Fruit fly (Drosophila melanogaster) whole organism, embryonic: ENCODE results near the gene alpha-Est7.

Experiments used
- Bdp1 ChIP-seq: fragments of 200-800 bp; sonication (Bioruptor generic); optimal IDR thresholded peaks from 3 replicates; lab custom pipeline; 2016; ENCODE audit warnings: missing biosample characterization, missing genetic modification characterization
- CG10209 ChIP-seq: fragments of 200-800 bp; sonication (Bioruptor generic); optimal IDR thresholded peaks from 3 replicates; lab custom pipeline; 2017; ENCODE audit warnings: missing biosample characterization, mild to moderate bottlenecking, missing genetic modification characterization, missing genetic modification reagents
- CG10274 ChIP-seq: fragments of 200-800 bp; sonication (Bioruptor generic); optimal IDR thresholded peaks from 3 replicates; lab custom pipeline; 2017; ENCODE audit warnings: missing biosample characterization, mild to moderate bottlenecking, missing genetic modification characterization
- CG10979 ChIP-seq: fragments of 200-800 bp; sonication (Bioruptor generic); optimal IDR thresholded peaks from 2 replicates; lab custom pipeline; 2018; ENCODE audit warnings: missing biosample characterization, mild to moderate bottlenecking, missing genetic modification characterization, moderate library complexity
- CG12659 ChIP-seq: fragments of 200-800 bp; sonication (Bioruptor generic); optimal IDR thresholded peaks from 3 replicates; lab custom pipeline; 2017; ENCODE audit warnings: mild to moderate bottlenecking, missing biosample characterization, missing genetic modification reagents, missing genetic modification characterization
- CG12769 ChIP-seq: fragments of 200-800 bp; sonication (Bioruptor generic); optimal IDR thresholded peaks from 2 replicates; lab custom pipeline; 2019; ENCODE audit warnings: missing biosample characterization, mild to moderate bottlenecking, missing genetic modification characterization, moderate library complexity
- CG13894 ChIP-seq: fragments of 200-800 bp; sonication (Bioruptor generic); optimal IDR thresholded peaks from 3 replicates; lab custom pipeline; 2018; ENCODE audit warnings: missing biosample characterization, mild to moderate bottlenecking, missing genetic modification characterization, moderate library complexity
- CG14050 ChIP-seq: fragments of 200-800 bp; sonication (Bioruptor generic); IDR thresholded peaks from 3 replicates; pipeline ENCODE4 v1.3.6; 2022; ENCODE audit warnings: missing biosample characterization, missing genetic modification characterization
- CG15011 ChIP-seq: fragments of 200-800 bp; sonication (Bioruptor generic); optimal IDR thresholded peaks from 3 replicates; lab custom pipeline; 2018; ENCODE audit warnings: missing biosample characterization, mild to moderate bottlenecking, missing genetic modification characterization
- CG1603 ChIP-seq: fragments of 200-800 bp; sonication (Bioruptor generic); optimal IDR thresholded peaks from 2 replicates; lab custom pipeline; 2019; ENCODE audit warnings: missing biosample characterization, mild to moderate bottlenecking, missing genetic modification characterization, moderate library complexity
- CG18262 ChIP-seq: fragments of 200-800 bp; optimal IDR thresholded peaks from 3 replicates; lab custom pipeline; 2019; ENCODE audit warnings: missing biosample characterization, mild to moderate bottlenecking, missing genetic modification characterization, moderate library complexity
- CG18599 ChIP-seq: fragments of 200-800 bp; sonication (Bioruptor generic); optimal IDR thresholded peaks from 3 replicates; lab custom pipeline; 2017; ENCODE audit warnings: missing biosample characterization, missing genetic modification characterization, mild to moderate bottlenecking, moderate library complexity, missing genetic modification reagents
- CG18764 ChIP-seq: fragments of 200-800 bp; sonication (Bioruptor generic); optimal IDR thresholded peaks from 3 replicates; lab custom pipeline; 2016; ENCODE audit warnings: missing biosample characterization, missing genetic modification characterization
- CG2889 ChIP-seq: fragments of 200-800 bp; sonication (Bioruptor generic); IDR thresholded peaks from 3 replicates; pipeline ENCODE4 v1.3.6; 2022; ENCODE audit warnings: missing biosample characterization, missing genetic modification characterization
- CG30020 ChIP-seq: fragments of 200-800 bp; optimal IDR thresholded peaks from 2 replicates; lab custom pipeline; 2019; ENCODE audit warnings: missing biosample characterization, mild to moderate bottlenecking, missing genetic modification characterization, moderate library complexity
- CG33213 ChIP-seq: fragments of 200-800 bp; sonication (Bioruptor generic); optimal IDR thresholded peaks from 3 replicates; lab custom pipeline; 2016; ENCODE audit warnings: missing biosample characterization, missing genetic modification characterization
- CG34224 ChIP-seq: fragments of 200-800 bp; sonication (Bioruptor generic); IDR thresholded peaks from 3 replicates; pipeline ENCODE4 v1.3.6; 2022; ENCODE audit warnings: missing biosample characterization, missing genetic modification characterization; ENCODE audit not compliant: partially characterized antibody
- CG3726 ChIP-seq: fragments of 200-800 bp; sonication (Bioruptor generic); IDR thresholded peaks from 3 replicates; pipeline ENCODE4, ENCODE4 v1.3.6; 2022; ENCODE audit warnings: missing biosample characterization, missing genetic modification characterization
- CG4424 ChIP-seq: fragments of 200-800 bp; sonication (Bioruptor generic); optimal IDR thresholded peaks from 3 replicates; lab custom pipeline; 2016; ENCODE audit warnings: missing biosample characterization, missing genetic modification characterization
- CG5245 ChIP-seq: fragments of 200-800 bp; sonication (Bioruptor generic); optimal IDR thresholded peaks from 3 replicates; lab custom pipeline; 2016; ENCODE audit warnings: missing biosample characterization, missing genetic modification characterization
- CG8478 ChIP-seq: fragments of >200 bp; optimal IDR thresholded peaks from 2 replicates; lab custom pipeline; 2018
- CG9609 ChIP-seq: fragments of 200-800 bp; sonication (Bioruptor generic); optimal IDR thresholded peaks from 3 replicates; lab custom pipeline; 2016; ENCODE audit warnings: missing biosample characterization, missing genetic modification characterization
- Chrac-16 ChIP-seq: fragments of 200-800 bp; sonication (Bioruptor generic); optimal IDR thresholded peaks from 3 replicates; lab custom pipeline; 2016; ENCODE audit warnings: missing biosample characterization, missing genetic modification characterization
- Dp ChIP-seq: fragments of 200-800 bp; sonication (Bioruptor generic); optimal IDR thresholded peaks from 2 replicates; lab custom pipeline; 2018; ENCODE audit warnings: missing biosample characterization, mild to moderate bottlenecking, missing genetic modification characterization, moderate library complexity
- Ets65A ChIP-seq: fragments of 200-800 bp; sonication (Bioruptor generic); peaks from one replicate; lab custom pipeline; 2016; ENCODE audit warnings: missing biosample characterization, missing genetic modification characterization
- H15 ChIP-seq: fragments of 200-800 bp; sonication (Bioruptor generic); IDR thresholded peaks from 3 replicates; pipeline ENCODE4 v1.3.6; 2022; ENCODE audit warnings: missing biosample characterization, missing genetic modification characterization
- HLH54F ChIP-seq: fragments of 200-800 bp; sonication (Bioruptor generic); optimal IDR thresholded peaks from 3 replicates; lab custom pipeline; 2016; ENCODE audit warnings: missing biosample characterization, missing genetic modification characterization
- Hey ChIP-seq: fragments of 200-800 bp; sonication (Bioruptor generic); optimal IDR thresholded peaks from 3 replicates; lab custom pipeline; 2018; ENCODE audit warnings: missing biosample characterization, mild to moderate bottlenecking, missing genetic modification characterization
- HmgZ ChIP-seq: fragments of 200-800 bp; sonication (Bioruptor generic); optimal IDR thresholded peaks from 2 replicates; lab custom pipeline; 2018; ENCODE audit warnings: missing biosample characterization, mild to moderate bottlenecking, missing genetic modification characterization
- Hmr ChIP-seq: fragments of 200-800 bp; sonication (Bioruptor generic); optimal IDR thresholded peaks from 3 replicates; lab custom pipeline; 2017; ENCODE audit warnings: mild to moderate bottlenecking, missing biosample characterization, missing genetic modification reagents, missing genetic modification characterization
- Side ChIP-seq: fragments of 200-800 bp; sonication (Bioruptor generic); optimal IDR thresholded peaks from 2 replicates; lab custom pipeline; 2016; ENCODE audit warnings: missing biosample characterization, missing genetic modification characterization
- YL-1 ChIP-seq: fragments of 200-800 bp; sonication (Bioruptor generic); optimal IDR thresholded peaks from 3 replicates; lab custom pipeline; 2017; ENCODE audit warnings: missing biosample characterization, mild to moderate bottlenecking, missing genetic modification characterization
- ash1 ChIP-seq: fragments of 200-800 bp; sonication (Bioruptor generic); optimal IDR thresholded peaks from 2 replicates; lab custom pipeline; 2018; ENCODE audit warnings: missing biosample characterization, mild to moderate bottlenecking, missing genetic modification characterization
- bigmax ChIP-seq: fragments of 200-800 bp; sonication (Bioruptor generic); optimal IDR thresholded peaks from 2 replicates; lab custom pipeline; 2018; ENCODE audit warnings: missing biosample characterization, mild to moderate bottlenecking, missing genetic modification characterization
- cad ChIP-seq: fragments of >200 bp; optimal IDR thresholded peaks from 2 replicates; lab custom pipeline; 2017; ENCODE audit warnings: missing biosample characterization, missing genetic modification characterization
- cas ChIP-seq: fragments of 200-800 bp; sonication (Bioruptor generic); IDR thresholded peaks from 2 replicates; pipeline ENCODE4 v1.3.6; 2022; ENCODE audit warnings: missing biosample characterization, missing genetic modification characterization
- chn ChIP-seq: fragments of 200-800 bp; sonication (Bioruptor generic); optimal IDR thresholded peaks from 2 replicates; lab custom pipeline; 2016; ENCODE audit warnings: missing biosample characterization, missing genetic modification characterization
- emc ChIP-seq: fragments of 200-800 bp; sonication (Bioruptor generic); optimal IDR thresholded peaks from 2 replicates; lab custom pipeline; 2016; ENCODE audit warnings: missing biosample characterization, missing genetic modification characterization
- hb ChIP-seq: fragments of 200-800 bp; sonication (Bioruptor generic); IDR thresholded peaks from 3 replicates; pipeline ENCODE4 v1.3.6; 2022; ENCODE audit warnings: missing biosample characterization, missing genetic modification characterization; ENCODE audit not compliant: partially characterized antibody
- hth ChIP-seq: fragments of >200 bp; optimal IDR thresholded peaks from 2 replicates; lab custom pipeline; 2017; ENCODE audit warnings: inconsistent platforms
- inv ChIP-seq: fragments of 200-800 bp; sonication (Bioruptor generic); IDR thresholded peaks from 2 replicates; pipeline ENCODE4 v1.3.6; 2022; ENCODE audit warnings: missing biosample characterization, missing genetic modification characterization; ENCODE audit not compliant: partially characterized antibody
- jing ChIP-seq: fragments of 200-800 bp; sonication (Bioruptor generic); optimal IDR thresholded peaks from 2 replicates; lab custom pipeline; 2018; ENCODE audit warnings: missing biosample characterization, mild to moderate bottlenecking, missing genetic modification characterization
- lola ChIP-seq, 3 experiments: fragments of >200 bp in 2 of 3; fragments of 200-800 bp in 1 of 3; sonication (Bioruptor generic) in 1 of 3; optimal IDR thresholded peaks; 2 replicates each; lab custom pipeline; 2017 to 2019; ENCODE audit warnings: missing biosample characterization in 3 of 3, missing genetic modification characterization in 3 of 3, mild to moderate bottlenecking in 1 of 3, moderate library complexity in 1 of 3
- maf-S ChIP-seq: fragments of 200-800 bp; sonication (Bioruptor generic); optimal IDR thresholded peaks from 2 replicates; lab custom pipeline; 2016; ENCODE audit warnings: missing biosample characterization, missing genetic modification characterization
- schlank ChIP-seq: fragments of 200-800 bp; sonication (Bioruptor generic); optimal IDR thresholded peaks from 2 replicates; lab custom pipeline; 2018; ENCODE audit warnings: missing biosample characterization, mild to moderate bottlenecking, missing genetic modification characterization
- shn ChIP-seq: fragments of 200-800 bp; sonication (Bioruptor generic); optimal IDR thresholded peaks from 3 replicates; lab custom pipeline; 2016; ENCODE audit warnings: missing biosample characterization, missing genetic modification characterization
- sob ChIP-seq: fragments of 200-800 bp; sonication (Bioruptor generic); IDR thresholded peaks from 2 replicates; pipeline ENCODE4 v1.3.6; 2022; ENCODE audit warnings: missing biosample characterization, missing genetic modification characterization
- trh ChIP-seq: fragments of 200-800 bp; sonication (Bioruptor generic); optimal IDR thresholded peaks from 2 replicates; lab custom pipeline; 2016; ENCODE audit warnings: missing biosample characterization, missing genetic modification characterization
- twi ChIP-seq: fragments of 200-800 bp; optimal IDR thresholded peaks from 2 replicates; lab custom pipeline; 2019; ENCODE audit warnings: missing biosample characterization, mild to moderate bottlenecking, missing genetic modification characterization, moderate library complexity
- tx ChIP-seq: fragments of 200-800 bp; sonication (Bioruptor generic); optimal IDR thresholded peaks from 2 replicates; lab custom pipeline; 2016; ENCODE audit warnings: missing biosample characterization, missing genetic modification characterization

alpha-Est7 gene

dm6 chr3R:7490884-7491283 lies 32.7 kb downstream of the alpha-Est7 start (continued):
- TF ChIP-seq HmgZ (tag; lab: Kevin White, UChicago), result no peak
- no peak for TF ChIP-seq sob (GFP tag; lab: Robert Waterston, UW)
- TF ChIP-seq CG18764 (GFP tag; lab: Kevin White, UChicago), result peak; percentile 40
- TF ChIP-seq Chrac-16 (GFP tag; lab: Kevin White, UChicago), result peak; percentile 31
- TF ChIP-seq CG15011, result peak; percentile 1
- TF ChIP-seq CG5245, result peak; percentile 20
- no peak for TF ChIP-seq CG2889
- TF ChIP-seq CG4424 (GFP tag; lab: Kevin White, UChicago), result peak; percentile 67
- peak; percentile 31; the same call in 2 of the 3 replicates for TF ChIP-seq CG14050 (GFP tag; lab: Robert Waterston, UW)
- TF ChIP-seq inv (GFP tag; lab: Robert Waterston, UW), result no peak
- TF ChIP-seq CG3726 (GFP tag; lab: Robert Waterston, UW), result no peak
- TF ChIP-seq H15 (GFP tag; lab: Robert Waterston, UW), result 0 out of 3 replicates have a peak, but pooled peaks have one; percentile 38
- TF ChIP-seq, all 482 proteins: peak for 131

dm6 chr3R:7489902-7490301 lies 33.7 kb downstream of the alpha-Est7 start:
- no peak for TF ChIP-seq hth (lab: Kevin White, UChicago)
- TF ChIP-seq CG33213, result no peak
- no peak for TF ChIP-seq CG34224 (GFP tag; lab: Robert Waterston, UW)
- TF ChIP-seq tx, result no peak
- TF ChIP-seq HLH54F (GFP tag; lab: Kevin White, UChicago), result no peak
- TF ChIP-seq chn (GFP tag; lab: Kevin White, UChicago), result no peak
- TF ChIP-seq, all 482 proteins: peak for 0

- no peak for TF ChIP-seq CG10209 (GFP tag; lab: Kevin White, UChicago)
- no peak for TF ChIP-seq CG18599 (GFP tag; lab: Kevin White, UChicago)
- no peak for TF ChIP-seq CG18262 (tag; lab: Kevin White, UChicago)
- no peak for TF ChIP-seq CG9609 (GFP tag; lab: Kevin White, UChicago)
- TF ChIP-seq Hmr (GFP tag; lab: Kevin White, UChicago), result no peak
- no peak for TF ChIP-seq tx
- TF ChIP-seq CG12659 (GFP tag; lab: Kevin White, UChicago), result no peak
- TF ChIP-seq jing (GFP tag; lab: Kevin White, UChicago), result no peak
- TF ChIP-seq CG10979 (tag; lab: Kevin White, UChicago), result no peak
- no peak for TF ChIP-seq CG13894 (tag; lab: Kevin White, UChicago)
- peak; percentile 9; the same call in 1 of the 3 replicates for TF ChIP-seq hb (GFP tag; lab: Robert Waterston, UW)
- no peak for TF ChIP-seq CG30020
- TF ChIP-seq Bdp1, result peak; percentile 96
- no peak for TF ChIP-seq Dp (GFP tag; lab: Kevin White, UChicago)
- TF ChIP-seq twi (tag; lab: Kevin White, UChicago), result no peak
- TF ChIP-seq CG1603 (tag; lab: Kevin White, UChicago), result no peak
- TF ChIP-seq schlank (tag; lab: Kevin White, UChicago), result no peak
- TF ChIP-seq emc (GFP tag; lab: Kevin White, UChicago), result no peak
- peak; percentile 17 for TF ChIP-seq cad (GFP tag; lab: Kevin White, UChicago)
- TF ChIP-seq bigmax (GFP tag; lab: Kevin White, UChicago), result no peak
- no peak for TF ChIP-seq YL-1
- no peak for TF ChIP-seq shn (GFP tag; lab: Kevin White, UChicago)
- no peak for TF ChIP-seq lola (GFP tag; optimal IDR thresholded peaks at IDR 0.05; lab: Kevin White, UChicago)
- no peak for TF ChIP-seq CG8478
- TF ChIP-seq Hey (tag; lab: Kevin White, UChicago), result no peak
- TF ChIP-seq CG12769 (tag; lab: Kevin White, UChicago), result no peak
- TF ChIP-seq cas (GFP tag; lab: Robert Waterston, UW), result no peak
- TF ChIP-seq maf-S (GFP tag; lab: Kevin White, UChicago), result no peak
- TF ChIP-seq CG10274 (GFP tag; lab: Kevin White, UChicago), result no peak
- TF ChIP-seq ash1 (GFP tag; lab: Kevin White, UChicago), result no peak
- no peak for TF ChIP-seq trh (GFP tag; lab: Kevin White, UChicago)
- TF ChIP-seq Ets65A (GFP tag; lab: Kevin White, UChicago), result no peak
- TF ChIP-seq Side (GFP tag; lab: Kevin White, UChicago), result no peak
These were observed 47.8 kb downstream of the alpha-Est7 start for dm6 chr3R:7475708-7476107.
